Fruit fly (Drosophila melanogaster) whole organism, prepupa: ENCODE data around the gene Cpr67B.

Source experiments
- Blimp-1 ChIP-seq: fragments of 200-800 bp; sonication (Bioruptor generic); optimal IDR thresholded peaks from 3 replicates; lab custom pipeline; 2017; ENCODE audit warnings: missing biosample characterization, missing genetic modification characterization, mild to moderate bottlenecking, moderate library complexity, missing genetic modification reagents
- CG10631 ChIP-seq: fragments of 200-800 bp; sonication (Bioruptor generic); optimal IDR thresholded peaks from 2 replicates; lab custom pipeline; 2016; ENCODE audit warnings: missing biosample characterization, missing genetic modification characterization
- CG10669 ChIP-seq: fragments of 200-800 bp; sonication (Bioruptor generic); optimal IDR thresholded peaks from 3 replicates; lab custom pipeline; 2018; ENCODE audit warnings: missing biosample characterization, mild to moderate bottlenecking, missing genetic modification characterization, moderate library complexity
- CG11762 ChIP-seq: fragments of 200-800 bp; sonication (Bioruptor generic); optimal IDR thresholded peaks from 3 replicates; lab custom pipeline; 2016; ENCODE audit warnings: missing biosample characterization, missing genetic modification characterization; ENCODE audit not compliant: insufficient read depth
- CG15336 ChIP-seq: fragments of 200-800 bp; sonication (Bioruptor generic); IDR thresholded peaks from 2 replicates; pipeline ENCODE4 v1.3.6; 2022; ENCODE audit warnings: missing biosample characterization, missing genetic modification characterization
- CG1621 ChIP-seq: fragments of 200-800 bp; sonication (Bioruptor generic); optimal IDR thresholded peaks from 3 replicates; lab custom pipeline; 2018; ENCODE audit warnings: missing biosample characterization, mild to moderate bottlenecking, missing genetic modification characterization
- CG16779 ChIP-seq: fragments of 200-800 bp; sonication (Bioruptor generic); optimal IDR thresholded peaks from 3 replicates; lab custom pipeline; 2017; ENCODE audit warnings: missing biosample characterization, mild to moderate bottlenecking, missing genetic modification characterization
- CG31627 ChIP-seq: fragments of 200-800 bp; sonication (Bioruptor generic); optimal IDR thresholded peaks from 3 replicates; lab custom pipeline; 2016; ENCODE audit warnings: missing biosample characterization, missing genetic modification characterization
- CG34406 ChIP-seq: fragments of 200-800 bp; sonication (Bioruptor generic); optimal IDR thresholded peaks from 3 replicates; lab custom pipeline; 2016; ENCODE audit warnings: missing biosample characterization, missing genetic modification characterization
- CG3919 ChIP-seq: fragments of 200-800 bp; sonication (Bioruptor generic); optimal IDR thresholded peaks from 3 replicates; lab custom pipeline; 2016; ENCODE audit warnings: missing biosample characterization, missing genetic modification characterization
- CG4318 ChIP-seq: fragments of 200-800 bp; sonication (Bioruptor generic); optimal IDR thresholded peaks from 3 replicates; lab custom pipeline; 2017; ENCODE audit warnings: missing biosample characterization, mild to moderate bottlenecking, missing genetic modification characterization
- CG6163 ChIP-seq: fragments of 200-800 bp; sonication (Bioruptor generic); IDR thresholded peaks from 3 replicates; pipeline ENCODE4 v1.3.6; 2022; ENCODE audit warnings: missing biosample characterization, missing genetic modification characterization
- CG6276 ChIP-seq: fragments of 200-800 bp; sonication (Bioruptor generic); optimal IDR thresholded peaks from 2 replicates; lab custom pipeline; 2017; ENCODE audit warnings: missing biosample characterization, mild to moderate bottlenecking, missing genetic modification characterization
- CG6808 ChIP-seq: fragments of 200-800 bp; sonication (Bioruptor generic); optimal IDR thresholded peaks from 3 replicates; lab custom pipeline; 2017; ENCODE audit warnings: missing biosample characterization, missing genetic modification characterization, mild to moderate bottlenecking, moderate library complexity, missing genetic modification reagents
- CG6854 ChIP-seq: fragments of 200-800 bp; sonication (Bioruptor generic); optimal IDR thresholded peaks from 2 replicates; lab custom pipeline; 2017; ENCODE audit warnings: missing biosample characterization, mild to moderate bottlenecking, missing genetic modification characterization
- CG7368 ChIP-seq: fragments of 200-800 bp; sonication (Bioruptor generic); optimal IDR thresholded peaks from 3 replicates; lab custom pipeline; 2016; ENCODE audit warnings: missing biosample characterization, missing genetic modification characterization
- CG8119 ChIP-seq: fragments of 200-800 bp; sonication (Bioruptor generic); IDR thresholded peaks from 3 replicates; pipeline ENCODE4 v1.3.6; 2022; ENCODE audit warnings: missing biosample characterization, missing genetic modification characterization
- CG8319 ChIP-seq: fragments of 200-800 bp; sonication (Bioruptor generic); optimal IDR thresholded peaks from 3 replicates; lab custom pipeline; 2016; ENCODE audit warnings: missing biosample characterization, missing genetic modification characterization
- Eip75B ChIP-seq: fragments of 200-800 bp; sonication (Bioruptor generic); optimal IDR thresholded peaks from 3 replicates; lab custom pipeline; 2016; ENCODE audit warnings: missing biosample characterization, missing genetic modification characterization
- Eip78C ChIP-seq: fragments of 200-800 bp; sonication (Bioruptor generic); peaks from one replicate; lab custom pipeline; 2016; ENCODE audit warnings: missing biosample characterization, missing genetic modification characterization
- Ets96B ChIP-seq: fragments of 200-800 bp; optimal IDR thresholded peaks from 2 replicates; lab custom pipeline; 2019; ENCODE audit warnings: missing biosample characterization, mild to moderate bottlenecking, missing genetic modification characterization, moderate library complexity
- Hr38 ChIP-seq: sonication (Bioruptor generic); optimal IDR thresholded peaks from 2 replicates; lab custom pipeline; 2016; ENCODE audit warnings: missing biosample characterization, missing genetic modification characterization
- Hr4 ChIP-seq: fragments of 200-800 bp; sonication (Bioruptor generic); optimal IDR thresholded peaks from 3 replicates; lab custom pipeline; 2016; ENCODE audit warnings: missing biosample characterization, missing genetic modification characterization
- OdsH ChIP-seq: fragments of 200-800 bp; sonication (Bioruptor generic); optimal IDR thresholded peaks from 3 replicates; lab custom pipeline; 2016; ENCODE audit warnings: missing biosample characterization, missing genetic modification characterization
- Sox14 ChIP-seq: fragments of 200-800 bp; sonication (Bioruptor generic); optimal IDR thresholded peaks from 3 replicates; lab custom pipeline; 2016; ENCODE audit warnings: missing biosample characterization, missing genetic modification characterization
- acj6 ChIP-seq: fragments of 200-800 bp; sonication (Bioruptor generic); optimal IDR thresholded peaks from 3 replicates; lab custom pipeline; 2016; ENCODE audit warnings: missing biosample characterization, missing genetic modification characterization
- cyc ChIP-seq: fragments of 200-800 bp; sonication (Bioruptor generic); optimal IDR thresholded peaks from 3 replicates; lab custom pipeline; 2016; ENCODE audit warnings: missing biosample characterization, missing genetic modification characterization
- dsx ChIP-seq: fragments of 200-800 bp; optimal IDR thresholded peaks from 3 replicates; lab custom pipeline; 2019; ENCODE audit warnings: missing biosample characterization, mild to moderate bottlenecking, missing genetic modification characterization, moderate library complexity; ENCODE audit not compliant: poor library complexity, severe bottlenecking
- esn ChIP-seq: fragments of 200-800 bp; sonication (Bioruptor generic); optimal IDR thresholded peaks from 2 replicates; lab custom pipeline; 2016; ENCODE audit warnings: missing biosample characterization, mild to moderate bottlenecking, missing genetic modification characterization, moderate library complexity
- fd59A ChIP-seq: fragments of 200-800 bp; sonication (Bioruptor generic); optimal IDR thresholded peaks from 2 replicates; lab custom pipeline; 2017; ENCODE audit warnings: missing biosample characterization, mild to moderate bottlenecking, missing genetic modification characterization, missing genetic modification reagents
- fkh ChIP-seq: fragments of 200-800 bp; sonication (Bioruptor generic); optimal IDR thresholded peaks from 3 replicates; lab custom pipeline; 2017; ENCODE audit warnings: missing biosample characterization, mild to moderate bottlenecking, missing genetic modification characterization, moderate library complexity
- lz ChIP-seq: fragments of 200-800 bp; sonication (Bioruptor generic); optimal IDR thresholded peaks from 3 replicates; lab custom pipeline; 2016; ENCODE audit warnings: missing biosample characterization, missing genetic modification characterization
- net ChIP-seq: fragments of 200-800 bp; sonication (Bioruptor generic); optimal IDR thresholded peaks from 3 replicates; lab custom pipeline; 2016; ENCODE audit warnings: missing biosample characterization, missing genetic modification characterization
- spab ChIP-seq: fragments of 200-800 bp; sonication (Bioruptor generic); optimal IDR thresholded peaks from 2 replicates; lab custom pipeline; 2017; ENCODE audit warnings: missing biosample characterization, mild to moderate bottlenecking, missing genetic modification characterization, missing genetic modification reagents
- ss ChIP-seq, 2 experiments: fragments of 200-800 bp; sonication (Bioruptor generic); optimal IDR thresholded peaks; 2 replicates in 1 of 2; 3 replicates in 1 of 2; lab custom pipeline; 2017 to 2018; ENCODE audit warnings: mild to moderate bottlenecking in 2 of 2, missing biosample characterization in 2 of 2, missing genetic modification characterization in 2 of 2, moderate library complexity in 1 of 2
- svp ChIP-seq: fragments of 200-800 bp; sonication (Bioruptor generic); peaks from one replicate; lab custom pipeline; 2016; ENCODE audit warnings: missing biosample characterization, missing genetic modification characterization
- topi ChIP-seq: fragments of 200-800 bp; sonication (Bioruptor generic); optimal IDR thresholded peaks from 3 replicates; lab custom pipeline; 2016; ENCODE audit warnings: missing biosample characterization, missing genetic modification characterization
- vri ChIP-seq: fragments of 200-800 bp; sonication (Bioruptor generic); optimal IDR thresholded peaks from 3 replicates; lab custom pipeline; 2016; ENCODE audit warnings: missing biosample characterization, mild to moderate bottlenecking, missing genetic modification characterization

The Cpr67B gene

dm6 chr3L:9360217-9360692, 44.3 kb upstream of the Cpr67B start, which contains the start of gene Pdxk:
TSS of gene Pdxk (plus strand) at chr3L:9360316.
- no peak for TF ChIP-seq CG3919
- no peak for TF ChIP-seq CG4318
- TF ChIP-seq spab (GFP tag; lab: Kevin White, UChicago): no peak
- TF ChIP-seq esn (GFP tag; lab: Kevin White, UChicago): peak; percentile 3
- TF ChIP-seq Hr4 (GFP tag; lab: Kevin White, UChicago): no peak
- no peak for TF ChIP-seq Blimp-1 (GFP tag; lab: Kevin White, UChicago)
- peak; percentile 39 for TF ChIP-seq CG16779
- TF ChIP-seq topi (GFP tag; lab: Kevin White, UChicago): no peak
- peak; percentile 2 for TF ChIP-seq CG1621 (tag; lab: Kevin White, UChicago)
- TF ChIP-seq vri: peak; percentile 45
- no peak for TF ChIP-seq Hr38 (GFP tag; lab: Kevin White, UChicago)
- peak; percentile 19 for TF ChIP-seq CG6854 (GFP tag; lab: Kevin White, UChicago)
- TF ChIP-seq CG6276: peak; percentile 30
- TF ChIP-seq fd59A: no peak
- no peak for TF ChIP-seq cyc (GFP tag; lab: Kevin White, UChicago)
- TF ChIP-seq svp (GFP tag; lab: Kevin White, UChicago): peak; percentile 89
- TF ChIP-seq net (GFP tag; lab: Kevin White, UChicago): peak; percentile 3
- TF ChIP-seq CG10631 (GFP tag; lab: Kevin White, UChicago): no peak
- 0 out of 3 replicates have a peak, but pooled peaks have one; percentile 30 for TF ChIP-seq CG8119
- TF ChIP-seq Eip75B (GFP tag; lab: Kevin White, UChicago): peak; percentile 43
- TF ChIP-seq CG31627 (GFP tag; lab: Kevin White, UChicago): no peak
- peak; percentile 71 for TF ChIP-seq CG10669 (GFP tag; lab: Kevin White, UChicago)
- peak; percentile 14 to 20 for TF ChIP-seq ss (GFP tag; optimal IDR thresholded peaks at IDR 0.05; lab: Kevin White, UChicago)
- TF ChIP-seq fkh (GFP tag; lab: Kevin White, UChicago): peak; percentile 84
- TF ChIP-seq Ets96B (tag; lab: Kevin White, UChicago): no peak
- TF ChIP-seq dsx (GFP tag; lab: Kevin White, UChicago): peak; percentile 39
- peak; percentile 74 for TF ChIP-seq Eip78C
- TF ChIP-seq acj6 (GFP tag; lab: Kevin White, UChicago): no peak
- no peak; the same call in 2 of the 3 replicates for TF ChIP-seq CG6163 (GFP tag; lab: Robert Waterston, UW)
- no peak for TF ChIP-seq CG6808 (GFP tag; lab: Kevin White, UChicago)
- TF ChIP-seq Sox14 (GFP tag; lab: Kevin White, UChicago): peak; percentile 12
- TF ChIP-seq, all 60 proteins: peak for 16

dm6 chr3L:9361894-9362293, 42.7 kb upstream of the Cpr67B start, which contains the start of gene CG34456:
TSS of gene CG34456 (plus strand) at chr3L:9362108.
- TF ChIP-seq OdsH (GFP tag; lab: Kevin White, UChicago) (no peak), CG8319 (GFP tag; lab: Kevin White, UChicago) (no peak), esn (GFP tag; lab: Kevin White, UChicago) (no peak), Eip78C (peak; percentile 59), CG6808 (GFP tag; lab: Kevin White, UChicago) (peak; percentile 19), CG6163 (GFP tag; lab: Robert Waterston, UW) (0 out of 3 replicates have a peak, but pooled peaks have one; percentile 39), vri (no peak), CG15336 (GFP tag; lab: Robert Waterston, UW) (no peak), CG7368 (GFP tag; lab: Kevin White, UChicago) (no peak), CG34406 (GFP tag; lab: Kevin White, UChicago) (no peak), lz (GFP tag; lab: Kevin White, UChicago) (no peak), CG4318 (no peak), net (GFP tag; lab: Kevin White, UChicago) (no peak), svp (GFP tag; lab: Kevin White, UChicago) (peak; percentile 81), CG11762 (GFP tag; lab: Kevin White, UChicago) (no peak), fkh (GFP tag; lab: Kevin White, UChicago) (peak; percentile 25)
